In genomic region chr2L:8860767-8861166, dm6 we compare ENCODE assay signal across 1 fruit fly cellular context.
TF ChIP-seq lines count a peak whose summit lies in the region.

No protein-coding gene starts in this region.

TF ChIP-seq in whole organism, embryonic, 481 proteins besides CTCF, POLR2A, EP300 and RAD21 (continued from another document):
- TF ChIP-seq ham (GFP tag; IDR thresholded peaks at IDR 0.05; lab: Robert Waterston, UW) (no peak), Adf1 (GFP tag; IDR thresholded peaks at IDR 0.05; lab: Robert Waterston, UW) (no peak), mld (GFP tag; IDR thresholded peaks at IDR 0.05; lab: Robert Waterston, UW; ENCODE audit: partially characterized antibody) (no peak), CG10147 (GFP tag; optimal IDR thresholded peaks at IDR 0.05; lab: Kevin White, UChicago) (peak; percentile 9), CG8924 (tag; optimal IDR thresholded peaks at IDR 0.05; lab: Kevin White, UChicago) (peak; percentile 65), CG6254 (GFP tag; optimal IDR thresholded peaks at IDR 0.05; lab: Kevin White, UChicago) (peak; percentile 78), CG2199 (GFP tag; IDR thresholded peaks at IDR 0.05; lab: Robert Waterston, UW) (0 out of 3 replicates have a peak, but pooled peaks have one; percentile 48), Gug (GFP tag; IDR thresholded peaks at IDR 0.05; lab: Robert Waterston, UW) (peak; percentile 64; the same call in 3 of the 4 replicates), zfh2 (GFP tag; optimal IDR thresholded peaks at IDR 0.05; lab: Kevin White, UChicago) (no peak), Dll (GFP tag; IDR thresholded peaks at IDR 0.05; lab: Robert Waterston, UW; ENCODE audit: partially characterized antibody) (no peak), gro (GFP tag; optimal IDR thresholded peaks at IDR 0.05; lab: Kevin White, UChicago) (no peak), Nf-YA (GFP tag; IDR thresholded peaks at IDR 0.05; lab: Robert Waterston, UW) (peak; percentile 46; the same call in 1 of the 2 replicates), NC2β (GFP tag; optimal IDR thresholded peaks at IDR 0.05; lab: Kevin White, UChicago) (peak; percentile 9), CG6175 (GFP tag; IDR thresholded peaks at IDR 0.05; lab: Robert Waterston, UW) (no peak), BEAF-32 (GFP tag; optimal IDR thresholded peaks at IDR 0.05; lab: Kevin White, UChicago) (no peak), CG6683 (GFP tag; optimal IDR thresholded peaks at IDR 0.05; lab: Kevin White, UChicago) (no peak), grn (GFP tag; optimal IDR thresholded peaks at IDR 0.05; lab: Kevin White, UChicago) (no peak), HLH4C (GFP tag; IDR thresholded peaks at IDR 0.05; lab: Robert Waterston, UW; ENCODE audit: partially characterized antibody) (no peak), peb (GFP tag; IDR thresholded peaks at IDR 0.05; lab: Robert Waterston, UW) (no peak; the same call in 1 of the 2 replicates), crp (GFP tag; optimal IDR thresholded peaks at IDR 0.05; lab: Kevin White, UChicago) (no peak), Dref (GFP tag; IDR thresholded peaks at IDR 0.05; lab: Robert Waterston, UW) (no peak), maf-S (GFP tag; optimal IDR thresholded peaks at IDR 0.05; lab: Kevin White, UChicago) (no peak), dpn (GFP tag; optimal IDR thresholded peaks at IDR 0.05; lab: Kevin White, UChicago) (peak; percentile 37 to 62), PHDP (tag; optimal IDR thresholded peaks at IDR 0.05; lab: Kevin White, UChicago) (peak; percentile 56), CG9876 (GFP tag; optimal IDR thresholded peaks at IDR 0.05; lab: Kevin White, UChicago) (no peak), CG2889 (GFP tag; IDR thresholded peaks at IDR 0.05; lab: Robert Waterston, UW) (peak; percentile 21; the same call in 1 of the 3 replicates), CG13287 (GFP tag; IDR thresholded peaks at IDR 0.05; lab: Robert Waterston, UW; ENCODE audit: partially characterized antibody) (no peak), CG12219 (GFP tag; optimal IDR thresholded peaks at IDR 0.05; lab: Kevin White, UChicago) (peak; percentile 54), CG5180 (GFP tag; optimal IDR thresholded peaks at IDR 0.05; lab: Kevin White, UChicago) (peak; percentile 40), D (optimal IDR thresholded peaks at IDR 0.05; lab: Kevin White, UChicago) (no peak), D (GFP tag; optimal IDR thresholded peaks at IDR 0.05; lab: Kevin White, UChicago) (peak; percentile 83), Drgx (GFP tag; IDR thresholded peaks at IDR 0.05; lab: Robert Waterston, UW) (no peak), Dip3 (GFP tag; optimal IDR thresholded peaks at IDR 0.05; lab: Kevin White, UChicago) (no peak)
